1 fruit fly cellular context compared by ENCODE assay signal in the genomic region with DNA sequence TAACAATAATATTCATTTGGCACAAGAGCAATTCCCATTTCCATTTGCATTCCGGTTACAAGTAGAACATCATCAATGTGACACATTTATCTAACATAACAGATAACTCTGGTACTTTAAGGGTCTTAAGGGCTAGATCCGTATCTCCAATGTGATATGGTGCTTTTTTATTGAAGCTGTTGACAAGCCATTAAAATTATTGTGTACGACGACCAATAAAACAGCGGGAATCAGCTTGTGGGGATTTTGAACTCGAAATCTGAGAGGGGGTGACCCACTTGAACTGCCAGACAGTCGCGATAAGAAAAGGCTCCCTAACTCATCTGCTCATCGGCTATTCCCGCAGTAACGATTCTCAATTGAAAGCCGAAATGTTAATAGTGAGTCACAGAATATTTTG.
TF ChIP-seq lines count a peak whose summit lies in the region.

No protein-coding gene starts in this region.

TF ChIP-seq in whole organism, embryonic, 481 proteins besides CTCF, POLR2A, EP300 and RAD21 (continued from another document and continues in another):
- no peak for TF ChIP-seq ato (GFP tag; IDR thresholded peaks at IDR 0.05; lab: Robert Waterston, UW; ENCODE audit: partially characterized antibody)
- TF ChIP-seq disco-r (GFP tag; optimal IDR thresholded peaks at IDR 0.05; lab: Kevin White, UChicago): no peak
- TF ChIP-seq ro (GFP tag; IDR thresholded peaks at IDR 0.05; lab: Robert Waterston, UW): no peak
- no peak for TF ChIP-seq ci (GFP tag; IDR thresholded peaks at IDR 0.05; lab: Robert Waterston, UW)
- peak; percentile 5 for TF ChIP-seq Hmr (GFP tag; optimal IDR thresholded peaks at IDR 0.05; lab: Kevin White, UChicago)
- TF ChIP-seq Fer1 (GFP tag; optimal IDR thresholded peaks at IDR 0.05; lab: Kevin White, UChicago): peak; percentile 2
- TF ChIP-seq Lhr (GFP tag; optimal IDR thresholded peaks at IDR 0.05; lab: Kevin White, UChicago): no peak
- TF ChIP-seq CG15269 (tag; optimal IDR thresholded peaks at IDR 0.05; lab: Kevin White, UChicago): peak; percentile 38
- TF ChIP-seq Rfx (GFP tag; IDR thresholded peaks at IDR 0.05; lab: Robert Waterston, UW): no peak
- no peak for TF ChIP-seq CG7963 (GFP tag; IDR thresholded peaks at IDR 0.05; lab: Robert Waterston, UW; ENCODE audit: partially characterized antibody)
- no peak for TF ChIP-seq sisA (GFP tag; IDR thresholded peaks at IDR 0.05; lab: Robert Waterston, UW)
- TF ChIP-seq Doc2 (GFP tag; IDR thresholded peaks at IDR 0.05; lab: Robert Waterston, UW): no peak
- TF ChIP-seq Dll (GFP tag; IDR thresholded peaks at IDR 0.05; lab: Robert Waterston, UW; ENCODE audit: partially characterized antibody): no peak
- no peak for TF ChIP-seq NC2α (GFP tag; optimal IDR thresholded peaks at IDR 0.05; lab: Kevin White, UChicago)
- TF ChIP-seq crc (GFP tag; optimal IDR thresholded peaks at IDR 0.05; lab: Kevin White, UChicago): no peak
- TF ChIP-seq exex (tag; optimal IDR thresholded peaks at IDR 0.05; lab: Kevin White, UChicago): no peak
- TF ChIP-seq CHES-1-like (GFP tag; optimal IDR thresholded peaks at IDR 0.05; lab: Kevin White, UChicago): no peak
- no peak for TF ChIP-seq slou (GFP tag; optimal IDR thresholded peaks at IDR 0.05; lab: Kevin White, UChicago)
- no peak for TF ChIP-seq Scr (GFP tag; IDR thresholded peaks at IDR 0.05; lab: Robert Waterston, UW; ENCODE audit: partially characterized antibody)
- TF ChIP-seq CG9215 (GFP tag; IDR thresholded peaks at IDR 0.05; lab: Robert Waterston, UW): no peak
- no peak for TF ChIP-seq CG4360 (GFP tag; IDR thresholded peaks at IDR 0.05; lab: Robert Waterston, UW)
- TF ChIP-seq CG3281 (GFP tag; optimal IDR thresholded peaks at IDR 0.05; lab: Kevin White, UChicago): peak; percentile 7
- no peak for TF ChIP-seq CG11696 (GFP tag; IDR thresholded peaks at IDR 0.05; lab: Robert Waterston, UW)
- no peak for TF ChIP-seq bowl (GFP tag; IDR thresholded peaks at IDR 0.05; lab: Robert Waterston, UW)
- TF ChIP-seq CG31365 (tag; optimal IDR thresholded peaks at IDR 0.05; lab: Kevin White, UChicago): no peak
- TF ChIP-seq Eip74EF (GFP tag; optimal IDR thresholded peaks at IDR 0.05; lab: Kevin White, UChicago): no peak
- no peak for TF ChIP-seq CG9876 (GFP tag; optimal IDR thresholded peaks at IDR 0.05; lab: Kevin White, UChicago)
- peak; percentile 46 for TF ChIP-seq CG13296 (GFP tag; optimal IDR thresholded peaks at IDR 0.05; lab: Kevin White, UChicago)
- no peak for TF ChIP-seq aop (GFP tag; IDR thresholded peaks at IDR 0.05; lab: Robert Waterston, UW)
- TF ChIP-seq Sry-δ (GFP tag; optimal IDR thresholded peaks at IDR 0.05; lab: Kevin White, UChicago): no peak
- no peak for TF ChIP-seq CG10147 (GFP tag; optimal IDR thresholded peaks at IDR 0.05; lab: Kevin White, UChicago)
- no peak for TF ChIP-seq bbx (GFP tag; IDR thresholded peaks at IDR 0.05; lab: Robert Waterston, UW; ENCODE audit: partially characterized antibody)
- TF ChIP-seq H15 (GFP tag; IDR thresholded peaks at IDR 0.05; lab: Robert Waterston, UW): no peak
- TF ChIP-seq grn (GFP tag; optimal IDR thresholded peaks at IDR 0.05; lab: Kevin White, UChicago): peak; percentile 63
- TF ChIP-seq Xrp1 (GFP tag; IDR thresholded peaks at IDR 0.05; lab: Robert Waterston, UW): no peak
- TF ChIP-seq zen2 (GFP tag; IDR thresholded peaks at IDR 0.05; lab: Robert Waterston, UW; ENCODE audit: partially characterized antibody): no peak
- TF ChIP-seq HLHmδ (GFP tag; optimal IDR thresholded peaks at IDR 0.05; lab: Kevin White, UChicago): no peak
- no peak for TF ChIP-seq CG14050 (GFP tag; IDR thresholded peaks at IDR 0.05; lab: Robert Waterston, UW)
- no peak for TF ChIP-seq CG17328 (GFP tag; IDR thresholded peaks at IDR 0.05; lab: Robert Waterston, UW)
- no peak for TF ChIP-seq CG1832 (GFP tag; optimal IDR thresholded peaks at IDR 0.05; lab: Kevin White, UChicago)
- no peak for TF ChIP-seq Atf6 (GFP tag; IDR thresholded peaks at IDR 0.05; lab: Robert Waterston, UW)
- no peak for TF ChIP-seq CG18764 (GFP tag; optimal IDR thresholded peaks at IDR 0.05; lab: Kevin White, UChicago)
- TF ChIP-seq CG12299 (tag; optimal IDR thresholded peaks at IDR 0.05; lab: Kevin White, UChicago): no peak
- no peak for TF ChIP-seq CG11560 (tag; IDR thresholded peaks at IDR 0.05; lab: Robert Waterston, UW)
- no peak for TF ChIP-seq hb (GFP tag; IDR thresholded peaks at IDR 0.05; lab: Robert Waterston, UW; ENCODE audit: partially characterized antibody)
- no peak for TF ChIP-seq Dbx (GFP tag; IDR thresholded peaks at IDR 0.05; lab: Robert Waterston, UW)
- TF ChIP-seq chif (GFP tag; optimal IDR thresholded peaks at IDR 0.05; lab: Kevin White, UChicago): no peak
- TF ChIP-seq Camta (GFP tag; optimal IDR thresholded peaks at IDR 0.05; lab: Kevin White, UChicago): no peak
- TF ChIP-seq Dp (GFP tag; optimal IDR thresholded peaks at IDR 0.05; lab: Kevin White, UChicago): no peak
- TF ChIP-seq pfk (GFP tag; optimal IDR thresholded peaks at IDR 0.05; lab: Kevin White, UChicago): no peak
- no peak for TF ChIP-seq dm (GFP tag; optimal IDR thresholded peaks at IDR 0.05; lab: Kevin White, UChicago)
- TF ChIP-seq tup (GFP tag; optimal IDR thresholded peaks at IDR 0.05; lab: Kevin White, UChicago): no peak
- peak; percentile 18 for TF ChIP-seq B-H2 (GFP tag; optimal IDR thresholded peaks at IDR 0.05; lab: Kevin White, UChicago)
- TF ChIP-seq kay (GFP tag; optimal IDR thresholded peaks at IDR 0.05; lab: Kevin White, UChicago): no peak
- peak; percentile 37 for TF ChIP-seq CG17568 (GFP tag; optimal IDR thresholded peaks at IDR 0.05; lab: Kevin White, UChicago)
- no peak for TF ChIP-seq bigmax (GFP tag; optimal IDR thresholded peaks at IDR 0.05; lab: Kevin White, UChicago)
- no peak for TF ChIP-seq run (tag; optimal IDR thresholded peaks at IDR 0.05; lab: Kevin White, UChicago)
- no peak for TF ChIP-seq tx (GFP tag; optimal IDR thresholded peaks at IDR 0.05; lab: Kevin White, UChicago)
- TF ChIP-seq Rx (GFP tag; IDR thresholded peaks at IDR 0.05; lab: Robert Waterston, UW): no peak
- TF ChIP-seq Mrtf (GFP tag; IDR thresholded peaks at IDR 0.05; lab: Robert Waterston, UW): no peak
- no peak for TF ChIP-seq insv (GFP tag; optimal IDR thresholded peaks at IDR 0.05; lab: Kevin White, UChicago)
- TF ChIP-seq CG8765 (GFP tag; IDR thresholded peaks at IDR 0.05; lab: Robert Waterston, UW): no peak
- TF ChIP-seq lab (GFP tag; optimal IDR thresholded peaks at IDR 0.05; lab: Kevin White, UChicago): no peak
- no peak for TF ChIP-seq repo (GFP tag; optimal IDR thresholded peaks at IDR 0.05; lab: Kevin White, UChicago)
- TF ChIP-seq scrt (GFP tag; optimal IDR thresholded peaks at IDR 0.05; lab: Kevin White, UChicago): no peak
- TF ChIP-seq CG12071 (GFP tag; optimal IDR thresholded peaks at IDR 0.05; lab: Kevin White, UChicago): peak; percentile 56
- TF ChIP-seq Sox100B (GFP tag; optimal IDR thresholded peaks at IDR 0.05; lab: Kevin White, UChicago): no peak
- TF ChIP-seq NFAT (GFP tag; IDR thresholded peaks at IDR 0.05; lab: Robert Waterston, UW): no peak
- no peak for TF ChIP-seq CG11093 (GFP tag; IDR thresholded peaks at IDR 0.05; lab: Robert Waterston, UW)
- no peak for TF ChIP-seq eyg (GFP tag; optimal IDR thresholded peaks at IDR 0.05; lab: Kevin White, UChicago)
- peak; percentile 63 for TF ChIP-seq abd-A (tag; optimal IDR thresholded peaks at IDR 0.05; lab: Kevin White, UChicago)
- TF ChIP-seq tin (GFP tag; optimal IDR thresholded peaks at IDR 0.05; lab: Kevin White, UChicago): no peak
- TF ChIP-seq toy (GFP tag; IDR thresholded peaks at IDR 0.05; lab: Robert Waterston, UW): no peak
- peak; percentile 32 for TF ChIP-seq CG34376 (GFP tag; optimal IDR thresholded peaks at IDR 0.05; lab: Kevin White, UChicago)
- no peak for TF ChIP-seq Spps (tag; optimal IDR thresholded peaks at IDR 0.05; lab: Kevin White, UChicago)
- TF ChIP-seq bsh (GFP tag; optimal IDR thresholded peaks at IDR 0.05; lab: Kevin White, UChicago): no peak
- TF ChIP-seq gt (GFP tag; IDR thresholded peaks at IDR 0.05; lab: Robert Waterston, UW): no peak
- TF ChIP-seq sd (tag; optimal IDR thresholded peaks at IDR 0.05; lab: Kevin White, UChicago): peak; percentile 47
- TF ChIP-seq luna (GFP tag; optimal IDR thresholded peaks at IDR 0.05; lab: Kevin White, UChicago): no peak
- TF ChIP-seq lola (GFP tag; optimal IDR thresholded peaks at IDR 0.05; lab: Kevin White, UChicago): no peak
- no peak for TF ChIP-seq Jarid2 (GFP tag; optimal IDR thresholded peaks at IDR 0.05; lab: Kevin White, UChicago)
- no peak for TF ChIP-seq CG2120 (GFP tag; optimal IDR thresholded peaks at IDR 0.05; lab: Kevin White, UChicago)
- TF ChIP-seq CG6272 (GFP tag; IDR thresholded peaks at IDR 0.05; lab: Robert Waterston, UW): no peak
- no peak for TF ChIP-seq CG13424 (tag; optimal IDR thresholded peaks at IDR 0.05; lab: Kevin White, UChicago)
- no peak for TF ChIP-seq NfI (GFP tag; optimal IDR thresholded peaks at IDR 0.05; lab: Kevin White, UChicago)
- no peak for TF ChIP-seq CG12942 (GFP tag; optimal IDR thresholded peaks at IDR 0.05; lab: Kevin White, UChicago)
- TF ChIP-seq CG9609 (GFP tag; optimal IDR thresholded peaks at IDR 0.05; lab: Kevin White, UChicago): no peak
- no peak for TF ChIP-seq Gug (GFP tag; IDR thresholded peaks at IDR 0.05; lab: Robert Waterston, UW)
- no peak for TF ChIP-seq CG4854 (GFP tag; optimal IDR thresholded peaks at IDR 0.05; lab: Kevin White, UChicago)
- no peak for TF ChIP-seq Hand (GFP tag; optimal IDR thresholded peaks at IDR 0.05; lab: Kevin White, UChicago)
- TF ChIP-seq CG3838 (GFP tag; optimal IDR thresholded peaks at IDR 0.05; lab: Kevin White, UChicago): no peak
- TF ChIP-seq CG12104 (GFP tag; optimal IDR thresholded peaks at IDR 0.05; lab: Kevin White, UChicago): no peak
- no peak for TF ChIP-seq shn (GFP tag; optimal IDR thresholded peaks at IDR 0.05; lab: Kevin White, UChicago)
- no peak for TF ChIP-seq H2.0 (GFP tag; IDR thresholded peaks at IDR 0.05; lab: Robert Waterston, UW)
- no peak for TF ChIP-seq CG34422 (GFP tag; IDR thresholded peaks at IDR 0.05; lab: Robert Waterston, UW)
- TF ChIP-seq her (GFP tag; optimal IDR thresholded peaks at IDR 0.05; lab: Kevin White, UChicago): no peak
- TF ChIP-seq CG8290 (GFP tag; optimal IDR thresholded peaks at IDR 0.05; lab: Kevin White, UChicago): no peak
- peak in 1 of 2 experiments; percentile 30 for TF ChIP-seq CG8290 (tag; optimal IDR thresholded peaks at IDR 0.05; lab: Kevin White, UChicago)
- peak; percentile 6 for TF ChIP-seq Nf-YB (GFP tag; optimal IDR thresholded peaks at IDR 0.05; lab: Kevin White, UChicago)
- TF ChIP-seq HLH4C (GFP tag; IDR thresholded peaks at IDR 0.05; lab: Robert Waterston, UW; ENCODE audit: partially characterized antibody): no peak
- TF ChIP-seq CG17912 (GFP tag; optimal IDR thresholded peaks at IDR 0.05; lab: Kevin White, UChicago): peak; percentile 44
- no peak for TF ChIP-seq dan (GFP tag; IDR thresholded peaks at IDR 0.05; lab: Robert Waterston, UW)
- TF ChIP-seq Trl (optimal IDR thresholded peaks at IDR 0.05; lab: Kevin White, UChicago): no peak
- TF ChIP-seq Trl (GFP tag; optimal IDR thresholded peaks at IDR 0.05; lab: Kevin White, UChicago): no peak
- TF ChIP-seq CG7839 (tag; optimal IDR thresholded peaks at IDR 0.05; lab: Kevin White, UChicago): no peak
- TF ChIP-seq jumu (GFP tag; optimal IDR thresholded peaks at IDR 0.05; lab: Kevin White, UChicago): no peak
- no peak for TF ChIP-seq zfh2 (GFP tag; optimal IDR thresholded peaks at IDR 0.05; lab: Kevin White, UChicago)
- no peak for TF ChIP-seq ap (GFP tag; IDR thresholded peaks at IDR 0.05; lab: Robert Waterston, UW)
- TF ChIP-seq ab (GFP tag; optimal IDR thresholded peaks at IDR 0.05; lab: Kevin White, UChicago): no peak
- TF ChIP-seq Antp (GFP tag; optimal IDR thresholded peaks at IDR 0.05; lab: Kevin White, UChicago): no peak
- no peak for TF ChIP-seq sqz (GFP tag; optimal IDR thresholded peaks at IDR 0.05; lab: Kevin White, UChicago)
- TF ChIP-seq Nf-YC (tag; optimal IDR thresholded peaks at IDR 0.05; lab: Kevin White, UChicago): peak; percentile 56
- TF ChIP-seq mirr (GFP tag; optimal IDR thresholded peaks at IDR 0.05; lab: Kevin White, UChicago): peak; percentile 58
- TF ChIP-seq CG13287 (GFP tag; IDR thresholded peaks at IDR 0.05; lab: Robert Waterston, UW; ENCODE audit: partially characterized antibody): no peak
- TF ChIP-seq gem (tag; optimal IDR thresholded peaks at IDR 0.05; lab: Kevin White, UChicago): no peak
- no peak for TF ChIP-seq CG14965 (GFP tag; optimal IDR thresholded peaks at IDR 0.05; lab: Kevin White, UChicago; ENCODE audit: borderline replicate concordance)
- TF ChIP-seq CG5245 (GFP tag; optimal IDR thresholded peaks at IDR 0.05; lab: Kevin White, UChicago): no peak
- TF ChIP-seq CG6765 (GFP tag; optimal IDR thresholded peaks at IDR 0.05; lab: Kevin White, UChicago): no peak
- no peak for TF ChIP-seq HLH3B (GFP tag; IDR thresholded peaks at IDR 0.05; lab: Robert Waterston, UW)
- TF ChIP-seq CG4820 (GFP tag; optimal IDR thresholded peaks at IDR 0.05; lab: Kevin White, UChicago): no peak
- no peak for TF ChIP-seq CG12659 (GFP tag; optimal IDR thresholded peaks at IDR 0.05; lab: Kevin White, UChicago)
- TF ChIP-seq CG12769 (tag; optimal IDR thresholded peaks at IDR 0.05; lab: Kevin White, UChicago): peak; percentile 46
- no peak for TF ChIP-seq E2f2 (GFP tag; IDR thresholded peaks at IDR 0.05; lab: Robert Waterston, UW)
- TF ChIP-seq ash1 (GFP tag; optimal IDR thresholded peaks at IDR 0.05; lab: Kevin White, UChicago): no peak
- no peak for TF ChIP-seq pan (optimal IDR thresholded peaks at IDR 0.05; lab: Kevin White, UChicago)
- TF ChIP-seq pan (GFP tag; optimal IDR thresholded peaks at IDR 0.05 in 1 of 2, IDR thresholded peaks at IDR 0.05 in 1 of 2): no peak
- TF ChIP-seq org-1 (GFP tag; optimal IDR thresholded peaks at IDR 0.05; lab: Kevin White, UChicago): no peak
- TF ChIP-seq CG6854 (GFP tag; optimal IDR thresholded peaks at IDR 0.05; lab: Kevin White, UChicago): no peak
- no peak for TF ChIP-seq cad (GFP tag; optimal IDR thresholded peaks at IDR 0.05; lab: Kevin White, UChicago)
- TF ChIP-seq CG10979 (tag; optimal IDR thresholded peaks at IDR 0.05; lab: Kevin White, UChicago): no peak
- TF ChIP-seq sug (tag; optimal IDR thresholded peaks at IDR 0.05; lab: Kevin White, UChicago): peak; percentile 51
- TF ChIP-seq btn (GFP tag; optimal IDR thresholded peaks at IDR 0.05; lab: Kevin White, UChicago): no peak
- TF ChIP-seq CG2202 (tag; optimal IDR thresholded peaks at IDR 0.05; lab: Kevin White, UChicago): no peak
- TF ChIP-seq MESR4 (GFP tag; optimal IDR thresholded peaks at IDR 0.05; lab: Kevin White, UChicago): no peak
